Worm (Caenorhabditis elegans): Measurements from ENCODE around the gene nhr-206.

The nhr-206 gene

ce11 chrV:12085867-12086634, 5.8 kb upstream of the nhr-206 start:
- TF ChIP-seq nhr-76 (tag; optimal IDR thresholded peaks at IDR 0.05) = no peak
- TF ChIP-seq hlh-1 (tag; optimal IDR thresholded peaks at IDR 0.05) = peak; percentile 67
- TF ChIP-seq unc-62 (GFP tag; optimal IDR thresholded peaks at IDR 0.05) = no peak
- TF ChIP-seq mab-5 (tag; optimal IDR thresholded peaks at IDR 0.05) = no peak

ce11 chrV:12086934-12087333, 4.9 kb upstream of the nhr-206 start, which contains the start of gene gana-1:
gana-1 (plus strand) TSS chrV:12087234.
- TF ChIP-seq bed-3 (GFP tag; optimal IDR thresholded peaks at IDR 0.05) (no peak), pha-4 (tag; optimal IDR thresholded peaks at IDR 0.05) (no peak), sptf-1 (tag; optimal IDR thresholded peaks at IDR 0.05) (no peak), flh-1 (GFP tag; optimal IDR thresholded peaks at IDR 0.05) (no peak), elt-3 (tag; optimal IDR thresholded peaks at IDR 0.05) (no peak), lsy-2 (tag; optimal IDR thresholded peaks at IDR 0.05) (no peak), nhr-28 (tag; optimal IDR thresholded peaks at IDR 0.05) (no peak), nhr-12 (tag; optimal IDR thresholded peaks at IDR 0.05) (no peak), mls-2 (tag; optimal IDR thresholded peaks at IDR 0.05) (no peak), ham-2 (GFP tag; optimal IDR thresholded peaks at IDR 0.05) (no peak), cnd-1 (tag; optimal IDR thresholded peaks at IDR 0.05) (no peak), mep-1 (tag; optimal IDR thresholded peaks at IDR 0.05) (no peak), tbx-8 (GFP tag; optimal IDR thresholded peaks at IDR 0.05) (no peak), blmp-1 (tag; optimal IDR thresholded peaks at IDR 0.05) (no peak), ceh-39 (tag; optimal IDR thresholded peaks at IDR 0.05) (no peak), nhr-237 (tag; optimal IDR thresholded peaks at IDR 0.05) (no peak), snpc-4 (tag; optimal IDR thresholded peaks at IDR 0.05) (no peak), unc-120 (tag; optimal IDR thresholded peaks at IDR 0.05; ENCODE audit: poor library complexity, severe bottlenecking) (no peak), M03D4.4 (tag; optimal IDR thresholded peaks at IDR 0.05) (no peak), sem-2 (GFP tag; optimal IDR thresholded peaks at IDR 0.05) (no peak)

DNA sequence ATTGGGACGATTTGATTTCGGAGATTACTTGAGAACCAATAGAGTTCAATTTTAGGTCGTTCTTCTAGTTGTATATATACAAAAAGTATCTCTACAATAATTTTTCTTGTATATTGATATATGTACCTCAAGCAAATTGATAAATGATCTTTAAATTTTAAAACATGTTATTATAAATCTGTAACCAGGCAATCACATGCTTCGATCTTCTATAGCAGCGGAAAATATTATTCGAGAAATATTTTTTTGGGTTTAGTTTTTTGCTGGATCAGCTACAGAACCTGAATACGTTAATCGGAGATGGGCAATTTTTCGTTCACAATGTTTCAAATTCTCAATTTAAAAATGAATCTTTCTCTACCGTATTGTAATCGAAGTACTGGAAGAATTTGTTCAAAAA, 3.0 kb upstream of the nhr-206 start, which contains the start of gene R07B7.12:
R07B7.12 (plus strand) TSS at position 301 of the 400 bp plus-strand sequence.
- no peak for TF ChIP-seq cnd-1 (tag; optimal IDR thresholded peaks at IDR 0.05)
- no peak for TF ChIP-seq mab-5 (tag; optimal IDR thresholded peaks at IDR 0.05)
- TF ChIP-seq nhr-237 (tag; optimal IDR thresholded peaks at IDR 0.05) = no peak
- no peak for TF ChIP-seq M03D4.4 (tag; optimal IDR thresholded peaks at IDR 0.05)

- TF ChIP-seq elt-1 (tag; optimal IDR thresholded peaks at IDR 0.05; ENCODE audit: borderline replicate concordance, insufficient read depth) (peak; percentile 42), sem-2 (GFP tag; optimal IDR thresholded peaks at IDR 0.05) (no peak), ceh-43 (GFP tag; optimal IDR thresholded peaks at IDR 0.05) (no peak), blmp-1 (tag; optimal IDR thresholded peaks at IDR 0.05) (no peak), ham-2 (GFP tag; optimal IDR thresholded peaks at IDR 0.05) (no peak), lin-32 (GFP tag; optimal IDR thresholded peaks at IDR 0.05) (no peak), unc-62 (GFP tag; optimal IDR thresholded peaks at IDR 0.05) (no peak), unc-39 (tag; optimal IDR thresholded peaks at IDR 0.05) (no peak)
These were observed 2.2 kb downstream of the nhr-206 start, which contains the start of gene nhr-208 for ce11 chrV:12094030-12094429. nhr-208 (plus strand) TSS chrV:12094317.

DNA sequence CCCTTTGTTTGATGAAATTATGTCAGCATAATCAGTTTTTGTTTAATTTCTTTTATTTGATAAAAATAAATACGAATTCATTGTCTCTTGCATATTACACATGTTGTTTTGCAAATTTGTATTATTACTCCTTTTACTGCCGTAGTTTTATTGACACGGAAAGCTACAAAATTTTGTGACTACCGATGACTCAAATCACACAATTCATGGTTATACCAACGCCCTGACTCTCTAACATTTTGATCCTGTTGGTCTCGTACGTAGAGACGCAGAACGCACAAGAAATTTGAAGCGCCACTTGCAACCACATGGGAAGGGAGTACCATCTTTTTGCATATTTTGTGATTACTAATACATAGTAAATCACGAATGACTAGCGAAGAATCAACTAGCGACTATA, 4.1 kb downstream of the nhr-206 start, which contains the start of gene nhr-207:
nhr-207 (plus strand) TSS at position 282 of the 400 bp plus-strand sequence.
- TF ChIP-seq ces-1 (GFP tag; optimal IDR thresholded peaks at IDR 0.05) (peak; percentile 28), sptf-1 (tag; optimal IDR thresholded peaks at IDR 0.05) (no peak), mab-5 (tag; optimal IDR thresholded peaks at IDR 0.05) (no peak), ztf-11 (tag; optimal IDR thresholded peaks at IDR 0.05) (no peak), mep-1 (tag; optimal IDR thresholded peaks at IDR 0.05) (no peak)

DNA sequence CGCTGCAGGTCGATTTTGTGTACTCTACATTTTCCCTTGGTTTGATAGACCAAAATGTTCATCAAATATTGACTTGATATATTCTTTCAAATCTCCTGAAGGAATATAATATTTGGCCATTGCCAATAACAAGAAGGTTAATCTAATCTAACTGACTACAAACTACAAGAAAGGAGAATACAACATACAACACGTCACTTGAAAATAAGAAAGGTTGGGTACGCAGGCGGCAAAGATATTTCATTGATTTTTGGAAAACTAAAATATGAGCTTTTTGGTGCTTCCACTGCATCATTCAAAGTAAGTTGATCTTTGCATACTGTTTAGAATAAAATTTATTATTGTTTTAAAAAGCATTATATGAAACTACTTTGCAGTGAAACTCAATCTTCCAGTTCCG, 6.3 kb downstream of the nhr-206 start, which contains the start of gene nhr-209:
nhr-209 (plus strand) TSS at position 27 of the 400 bp plus-strand sequence.
- no peak for TF ChIP-seq nhr-237 (tag; optimal IDR thresholded peaks at IDR 0.05)
- no peak for TF ChIP-seq mep-1 (tag; optimal IDR thresholded peaks at IDR 0.05)
- TF ChIP-seq nhr-2 (tag; optimal IDR thresholded peaks at IDR 0.05) = no peak
- TF ChIP-seq ztf-11 (tag; optimal IDR thresholded peaks at IDR 0.05) = no peak
- TF ChIP-seq nhr-12 (tag; optimal IDR thresholded peaks at IDR 0.05) = no peak
- no peak for TF ChIP-seq ham-2 (GFP tag; optimal IDR thresholded peaks at IDR 0.05)
- no peak for TF ChIP-seq lin-32 (GFP tag; optimal IDR thresholded peaks at IDR 0.05)
- no peak for TF ChIP-seq unc-62 (GFP tag; optimal IDR thresholded peaks at IDR 0.05)
- no peak for TF ChIP-seq ces-1 (GFP tag; optimal IDR thresholded peaks at IDR 0.05)
- no peak for TF ChIP-seq flh-1 (GFP tag; optimal IDR thresholded peaks at IDR 0.05)
- TF ChIP-seq cnd-1 (tag; optimal IDR thresholded peaks at IDR 0.05) = no peak
- TF ChIP-seq hlh-1 (tag; optimal IDR thresholded peaks at IDR 0.05) = no peak
- TF ChIP-seq ceh-39 (tag; optimal IDR thresholded peaks at IDR 0.05) = no peak
